Fruit fly (Drosophila melanogaster): ENCODE measurements around the gene bip1.

dm6 chr3L:8080790-8081189, 22.3 kb upstream of the bip1 start:
- no peak for TF ChIP-seq pad (GFP tag; optimal IDR thresholded peaks at IDR 0.05)
- no peak for TF ChIP-seq ovo (GFP tag; optimal IDR thresholded peaks at IDR 0.05)
- no peak for TF ChIP-seq CG12768 (GFP tag; optimal IDR thresholded peaks at IDR 0.05)
- no peak for TF ChIP-seq CG11617 (GFP tag; optimal IDR thresholded peaks at IDR 0.05)
- TF ChIP-seq Crg-1 (GFP tag; optimal IDR thresholded peaks at IDR 0.05), result no peak
- no peak for TF ChIP-seq Mnt (GFP tag; optimal IDR thresholded peaks at IDR 0.05)
- no peak for TF ChIP-seq toe (GFP tag; optimal IDR thresholded peaks at IDR 0.05)
- TF ChIP-seq Hr96 (GFP tag; optimal IDR thresholded peaks at IDR 0.05), result no peak
- no peak for TF ChIP-seq kay (GFP tag; ENCODE audit: borderline replicate concordance)
- no peak for TF ChIP-seq Clk (GFP tag; optimal IDR thresholded peaks at IDR 0.05)
- TF ChIP-seq tj (GFP tag; optimal IDR thresholded peaks at IDR 0.05), result no peak
- TF ChIP-seq CG1620 (GFP tag; optimal IDR thresholded peaks at IDR 0.05), result no peak
